Worm (Caenorhabditis elegans) whole organism, L3 larva: Measurements from ENCODE around the gene fbxa-184.

Experiments used
- ceh-82 ChIP-seq: fragments of 150-350 bp; optimal IDR thresholded peaks from 2 replicates; lab custom pipeline; 2014; ENCODE audit warnings: missing biosample characterization, missing genetic modification characterization
- nhr-67 ChIP-seq: fragments of 150-350 bp; optimal IDR thresholded peaks from 2 replicates; lab custom pipeline; 2014; ENCODE audit warnings: missing biosample characterization, missing genetic modification characterization
- unc-62 ChIP-seq: fragments of 150-350 bp; sonication (generic microtip); optimal IDR thresholded peaks from 4 replicates; lab custom pipeline; 2014; ENCODE audit warnings: missing biosample characterization, missing genetic modification reagents, missing genetic modification characterization

DNA sequence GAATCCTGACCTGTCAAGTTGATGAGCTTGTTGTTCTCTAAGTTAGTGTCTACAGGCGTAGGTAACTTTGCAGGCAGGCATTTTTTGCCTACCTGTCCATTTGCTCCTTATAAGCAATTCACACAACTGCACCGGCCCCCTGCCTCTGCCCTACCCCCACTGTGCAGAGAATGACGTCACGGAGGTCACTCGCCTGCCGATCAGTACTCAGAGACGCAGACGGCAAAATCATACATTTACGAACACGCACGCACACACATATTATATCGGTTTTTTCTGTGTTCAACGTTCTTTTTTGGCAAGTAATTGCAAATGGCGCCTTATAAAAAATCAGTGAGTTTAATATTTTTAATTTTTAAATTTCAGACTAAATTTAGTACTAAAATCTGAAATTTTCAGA lies 46.5 kb upstream of the fbxa-184 start, which contains the start of gene duxl-1:
- TF ChIP-seq unc-62 (GFP tag; lab: Kevin White, UChicago), result no peak
- TF ChIP-seq ceh-82 (tag; lab: Kevin White, UChicago), result no peak
- no peak for TF ChIP-seq nhr-67 (tag; lab: Kevin White, UChicago)
